Worm (Caenorhabditis elegans) whole organism, late embryonic: ENCODE data around the gene col-40.

Experiments used
- T23F11.4 ChIP-seq: fragments of 200-800 bp; sonication (Bioruptor generic); optimal IDR thresholded peaks from 2 replicates; lab custom pipeline; 2018; ENCODE audit warnings: mild to moderate bottlenecking, missing genetic modification characterization, missing compliant biosample characterization
- ama-1 ChIP-seq: fragments of 150-350 bp; optimal IDR thresholded peaks from 2 replicates; lab custom pipeline; 2014
- ets-4 ChIP-seq: sonication (generic microtip); optimal IDR thresholded peaks from 2 replicates; lab custom pipeline; 2016; ENCODE audit warnings: missing genetic modification characterization, missing compliant biosample characterization
- nhr-11 ChIP-seq: fragments of 150-350 bp; optimal IDR thresholded peaks from 2 replicates; lab custom pipeline; 2014; ENCODE audit warnings: missing biosample characterization, missing genetic modification characterization
- pat-9 ChIP-seq: fragments of 200-800 bp; sonication (Bioruptor generic); optimal IDR thresholded peaks from 2 replicates; lab custom pipeline; 2018; ENCODE audit warnings: mild to moderate bottlenecking, missing genetic modification characterization, moderate library complexity, missing compliant biosample characterization
- tbx-2 ChIP-seq: sonication (generic microtip); optimal IDR thresholded peaks from 2 replicates; lab custom pipeline; 2016; ENCODE audit warnings: missing genetic modification characterization, missing compliant biosample characterization
- tbx-7 ChIP-seq: sonication (generic microtip); optimal IDR thresholded peaks from 2 replicates; lab custom pipeline; 2016; ENCODE audit warnings: missing genotype, missing genetic modification characterization, missing compliant biosample characterization

DNA sequence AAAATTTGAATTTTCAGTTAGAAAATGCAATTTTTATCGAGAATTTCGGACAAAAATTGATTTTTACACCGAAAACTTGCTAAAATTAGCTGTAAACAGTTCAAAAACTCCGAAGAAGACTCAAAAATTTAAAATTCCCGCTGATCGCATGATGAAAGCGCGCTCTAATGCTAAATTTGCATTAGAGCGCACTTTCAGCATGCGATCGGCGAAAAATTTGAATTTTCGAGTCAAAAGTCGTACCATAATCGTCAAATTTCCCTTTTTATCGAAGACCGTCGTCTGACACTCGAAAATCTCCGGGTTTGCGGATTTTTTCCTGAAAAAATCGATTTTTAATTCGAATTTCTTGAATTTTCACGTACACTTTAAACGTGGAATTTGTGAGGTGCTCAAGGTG, 26.5 kb upstream of the col-40 start:
- TF ChIP-seq nhr-11 (tag; lab: Kevin White, UChicago) (no peak), tbx-7 (tag; lab: Kevin White, UChicago) (no peak), T23F11.4 (GFP tag; lab: Kevin White, UChicago) (no peak), pat-9 (no peak), ets-4 (tag; lab: Kevin White, UChicago) (no peak), ama-1 (lab: Kevin White, UChicago) (no peak), tbx-2 (tag; lab: Kevin White, UChicago) (no peak)
